Worm (Caenorhabditis elegans) whole organism, midembryonic: ENCODE measurements around the gene tag-281.

Experiments used
- cog-1 ChIP-seq: sonication (generic microtip); optimal IDR thresholded peaks from 2 replicates; lab custom pipeline; 2016; ENCODE audit warnings: missing genetic modification characterization, missing compliant biosample characterization
- klf-2 ChIP-seq: fragments of 200-800 bp; sonication (Bioruptor generic); conservative IDR thresholded peaks from 2 replicates; pipeline ENCODE4 v1.3.6; 2022; ENCODE audit warnings: missing genetic modification reagents, missing genetic modification characterization, missing compliant biosample characterization
- ref-1 ChIP-seq: fragments of 200-800 bp; sonication (Bioruptor generic); conservative IDR thresholded peaks from 2 replicates; pipeline ENCODE4 v1.3.6; 2022; ENCODE audit warnings: missing genetic modification reagents, missing genetic modification characterization, missing compliant biosample characterization

ce11 chrII:12467047-12467446, 7.5 kb downstream of the tag-281 start, which contains the start of gene srg-16:
- TF ChIP-seq ref-1 (no peak), cog-1 (tag; lab: Kevin White, UChicago) (no peak), klf-2 (GFP tag; lab: Robert Waterston, UW) (no peak)
